Worm (Caenorhabditis elegans): ENCODE measurements around the gene R07E5.4.

DNA sequence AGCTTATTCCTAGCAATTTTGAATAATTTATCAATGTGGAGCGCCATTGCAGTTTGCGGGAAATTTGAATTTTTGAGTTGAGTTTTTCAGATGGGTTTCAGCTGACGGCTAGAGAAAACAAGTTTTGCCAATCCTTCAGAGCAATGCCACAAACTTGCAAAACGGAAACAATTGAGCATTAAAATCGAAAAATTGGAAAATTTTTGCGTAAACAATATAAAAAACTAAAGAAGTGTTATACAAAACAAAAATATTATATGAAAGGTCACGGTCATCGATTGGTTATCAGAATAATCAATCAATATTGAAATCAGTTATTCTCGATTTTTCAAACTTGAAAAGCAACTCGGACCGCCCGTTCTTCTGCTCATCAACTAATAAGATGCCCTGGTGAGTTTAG is 6.5 kb downstream of the R07E5.4 start, which contains the start of gene R07E5.15:
- TF ChIP-seq dve-1 (tag; optimal IDR thresholded peaks at IDR 0.05; ENCODE audit: insufficient read depth) (no peak), snpc-4 (tag; optimal IDR thresholded peaks at IDR 0.05) (no peak)
